Fruit fly (Drosophila melanogaster): ENCODE data around the gene CG32376.

CG32376 gene

DNA sequence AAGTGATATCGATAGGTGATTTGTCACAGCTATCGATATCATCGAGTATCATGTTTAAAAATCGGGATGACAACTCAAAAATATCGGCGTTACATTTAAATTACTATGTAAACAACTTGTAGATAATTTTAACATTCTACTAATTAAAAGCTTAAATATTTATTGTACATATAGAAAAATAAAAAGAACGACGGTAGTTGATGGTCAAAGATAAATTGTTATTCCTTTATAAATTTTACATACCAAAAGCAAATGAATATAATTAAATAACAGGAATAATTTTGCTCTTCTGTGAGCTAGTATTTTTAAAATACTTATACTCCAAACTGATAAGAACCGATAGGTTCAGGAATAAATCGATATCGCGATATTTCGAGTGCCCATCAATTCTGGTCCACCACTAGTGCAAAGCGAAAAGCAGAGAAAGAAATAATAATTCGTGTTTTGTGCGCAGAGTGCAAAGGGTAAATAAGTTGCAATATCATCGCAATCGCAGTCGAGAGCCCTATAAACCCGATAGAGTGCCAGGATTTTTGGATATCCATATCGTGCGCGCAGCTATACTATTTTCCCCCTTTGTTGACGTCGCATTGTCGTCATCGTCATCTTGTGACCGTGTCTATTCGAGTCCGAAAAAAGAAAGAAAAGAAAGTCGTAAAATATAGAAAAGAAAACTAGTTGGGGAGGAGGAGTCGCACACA is 13.7 kb downstream of the CG32376 start, which contains the start of gene lqf (continued):
- peak; percentile 53 for TF ChIP-seq CoRest (tag; optimal IDR thresholded peaks at IDR 0.05)
- no peak for TF ChIP-seq D19A (tag; optimal IDR thresholded peaks at IDR 0.05)
- peak; percentile 88 for TF ChIP-seq CG2116 (GFP tag; optimal IDR thresholded peaks at IDR 0.05)
- no peak for TF ChIP-seq CG15073 (GFP tag; optimal IDR thresholded peaks at IDR 0.05)
- TF ChIP-seq dmrt99B (tag; optimal IDR thresholded peaks at IDR 0.05), result no peak
- TF ChIP-seq H15 (GFP tag; IDR thresholded peaks at IDR 0.05), result no peak
- TF ChIP-seq HLHmδ (GFP tag; optimal IDR thresholded peaks at IDR 0.05), result no peak
- TF ChIP-seq Ets65A (GFP tag), result no peak
- TF ChIP-seq Oli (tag; optimal IDR thresholded peaks at IDR 0.05), result no peak
- no peak for TF ChIP-seq seq (GFP tag; IDR thresholded peaks at IDR 0.05)
- 0 out of 3 replicates have a peak, but pooled peaks have one; percentile 19 for TF ChIP-seq CG11695 (GFP tag; IDR thresholded peaks at IDR 0.05)
- no peak for TF ChIP-seq CG8924 (tag; optimal IDR thresholded peaks at IDR 0.05)
- no peak for TF ChIP-seq CG12155 (GFP tag; optimal IDR thresholded peaks at IDR 0.05)
- no peak for TF ChIP-seq CG14050 (GFP tag; IDR thresholded peaks at IDR 0.05)
- peak; percentile 83 for TF ChIP-seq CG13287 (GFP tag; IDR thresholded peaks at IDR 0.05; ENCODE audit: partially characterized antibody)
- peak; percentile 74 for TF ChIP-seq CG6791 (GFP tag; IDR thresholded peaks at IDR 0.05; ENCODE audit: partially characterized antibody)
- no peak for TF ChIP-seq CG7745 (tag; optimal IDR thresholded peaks at IDR 0.05)
- no peak for TF ChIP-seq fd96Cb (tag; optimal IDR thresholded peaks at IDR 0.05)
- TF ChIP-seq Max (GFP tag; optimal IDR thresholded peaks at IDR 0.05), result no peak
- no peak for TF ChIP-seq CG6813 (GFP tag; optimal IDR thresholded peaks at IDR 0.05)
- no peak for TF ChIP-seq Xrp1 (GFP tag; IDR thresholded peaks at IDR 0.05)
- TF ChIP-seq ap (GFP tag; IDR thresholded peaks at IDR 0.05), result no peak
- no peak for TF ChIP-seq wdn (GFP tag; IDR thresholded peaks at IDR 0.05)
- no peak for TF ChIP-seq Aef1 (GFP tag; IDR thresholded peaks at IDR 0.05)
- no peak for TF ChIP-seq gro (GFP tag; optimal IDR thresholded peaks at IDR 0.05)
- no peak for TF ChIP-seq usp (GFP tag; optimal IDR thresholded peaks at IDR 0.05)
- no peak for TF ChIP-seq Ets97D (GFP tag; optimal IDR thresholded peaks at IDR 0.05)
- no peak for TF ChIP-seq CG8359 (GFP tag; optimal IDR thresholded peaks at IDR 0.05; ENCODE audit: borderline replicate concordance)
- peak; percentile 3 for TF ChIP-seq Bteb2 (GFP tag; optimal IDR thresholded peaks at IDR 0.05)
- no peak for TF ChIP-seq CG13123 (GFP tag; optimal IDR thresholded peaks at IDR 0.05)
- no peak for TF ChIP-seq Doc2 (GFP tag; IDR thresholded peaks at IDR 0.05)
- TF ChIP-seq Opbp (GFP tag; IDR thresholded peaks at IDR 0.05; ENCODE audit: partially characterized antibody), result peak; percentile 87; the same call in 2 of the 3 replicates
- TF ChIP-seq CG10147 (GFP tag; optimal IDR thresholded peaks at IDR 0.05), result no peak
- TF ChIP-seq CG11560 (tag; IDR thresholded peaks at IDR 0.05), result no peak
- TF ChIP-seq Scr (GFP tag; IDR thresholded peaks at IDR 0.05; ENCODE audit: partially characterized antibody), result peak; percentile 92
- TF ChIP-seq gem (tag; optimal IDR thresholded peaks at IDR 0.05), result peak; percentile 58
- no peak for TF ChIP-seq B-H2 (GFP tag; optimal IDR thresholded peaks at IDR 0.05)
- TF ChIP-seq CG11696 (GFP tag; IDR thresholded peaks at IDR 0.05), result no peak
- peak; percentile 48 for TF ChIP-seq CG2712 (tag; optimal IDR thresholded peaks at IDR 0.05)
- TF ChIP-seq nerfin-1 (tag; optimal IDR thresholded peaks at IDR 0.05), result peak; percentile 2
- TF ChIP-seq CG10462 (GFP tag; optimal IDR thresholded peaks at IDR 0.05), result no peak
- TF ChIP-seq BEAF-32 (GFP tag; optimal IDR thresholded peaks at IDR 0.05), result peak; percentile 92
- TF ChIP-seq psq (GFP tag; optimal IDR thresholded peaks at IDR 0.05), result peak; percentile 1
- TF ChIP-seq CG16815 (GFP tag; optimal IDR thresholded peaks at IDR 0.05), result no peak
- TF ChIP-seq dmrt11E (tag; optimal IDR thresholded peaks at IDR 0.05), result peak; percentile 26
- no peak for TF ChIP-seq cato (GFP tag; optimal IDR thresholded peaks at IDR 0.05; ENCODE audit: borderline replicate concordance)
- TF ChIP-seq YL-1 (GFP tag; optimal IDR thresholded peaks at IDR 0.05), result peak; percentile 30
- TF ChIP-seq dm (GFP tag; optimal IDR thresholded peaks at IDR 0.05), result no peak
- TF ChIP-seq sr (GFP tag; IDR thresholded peaks at IDR 0.05), result no peak
- TF ChIP-seq fru (optimal IDR thresholded peaks at IDR 0.05), result no peak
